Worm (Caenorhabditis elegans) whole organism, midembryonic: ENCODE measurements around the gene clh-5.

Experiments
- T22C8.4 ChIP-seq: fragments of 200-800 bp; sonication (Bioruptor generic); IDR thresholded peaks from 2 replicates; pipeline ENCODE4 v1.3.6; 2022; ENCODE audit warnings: missing genetic modification characterization, missing compliant biosample characterization
- cog-1 ChIP-seq: sonication (generic microtip); optimal IDR thresholded peaks from 2 replicates; lab custom pipeline; 2016; ENCODE audit warnings: missing genetic modification characterization, missing compliant biosample characterization
- flt-1 ChIP-seq: fragments of 200-800 bp; sonication (Bioruptor generic); IDR thresholded peaks from 2 replicates; pipeline ENCODE4 v1.3.6; 2022; ENCODE audit warnings: missing genetic modification characterization, missing compliant biosample characterization
- klf-2 ChIP-seq: fragments of 200-800 bp; sonication (Bioruptor generic); conservative IDR thresholded peaks from 2 replicates; pipeline ENCODE4 v1.3.6; 2022; ENCODE audit warnings: missing genetic modification reagents, missing genetic modification characterization, missing compliant biosample characterization
- med-1 ChIP-seq: sonication (generic microtip); optimal IDR thresholded peaks from 2 replicates; lab custom pipeline; 2017; ENCODE audit warnings: missing genetic modification characterization, mild to moderate bottlenecking, missing compliant biosample characterization, antibody characterized with exemption, missing genetic modification reagents; ENCODE audit not compliant: insufficient read depth
- ref-1 ChIP-seq: fragments of 200-800 bp; sonication (Bioruptor generic); conservative IDR thresholded peaks from 2 replicates; pipeline ENCODE4 v1.3.6; 2022; ENCODE audit warnings: missing genetic modification reagents, missing genetic modification characterization, missing compliant biosample characterization
- tab-1 ChIP-seq: fragments of 200-800 bp; sonication (Bioruptor generic); IDR thresholded peaks from 2 replicates; pipeline ENCODE4 v1.3.6; 2022; ENCODE audit warnings: missing genetic modification characterization, missing compliant biosample characterization
- ztf-23 ChIP-seq: fragments of 200-800 bp; sonication (Bioruptor generic); IDR thresholded peaks from 2 replicates; pipeline ENCODE4 v1.3.6; 2022; ENCODE audit warnings: missing genetic modification reagents, missing genetic modification characterization, missing compliant biosample characterization
- ztf-29 ChIP-seq: fragments of 200-800 bp; sonication (Bioruptor generic); IDR thresholded peaks from 2 replicates; pipeline ENCODE4 v1.3.6; 2022; ENCODE audit warnings: missing genetic modification reagents, missing genetic modification characterization, missing compliant biosample characterization

DNA sequence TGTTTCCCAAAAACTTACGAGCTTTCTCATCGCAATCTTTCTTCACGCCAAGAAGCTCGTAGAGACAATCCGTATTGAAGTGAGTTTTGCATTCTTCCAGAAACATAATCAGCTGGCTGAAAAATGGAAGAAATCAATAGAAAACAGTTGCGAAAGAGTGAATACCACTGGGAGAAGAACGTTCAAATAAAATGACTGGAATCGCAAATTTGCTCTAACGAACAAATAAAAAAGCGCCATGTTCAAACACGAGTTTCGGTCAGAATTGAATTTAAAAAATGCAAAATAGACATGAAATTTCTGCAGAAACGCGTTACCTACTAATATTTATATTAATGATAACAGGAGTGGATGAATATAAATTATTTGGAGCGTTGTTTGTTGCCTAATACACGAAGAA is 10.0 kb upstream of the clh-5 start, which contains the start of gene dnj-23:
- TF ChIP-seq ztf-29 (GFP tag; lab: Robert Waterston, UW) (no peak), cog-1 (no peak), flt-1 (GFP tag; lab: Robert Waterston, UW) (no peak), klf-2 (GFP tag; lab: Robert Waterston, UW) (no peak), med-1 (GFP tag; lab: Kevin White, UChicago) (no peak), ref-1 (GFP tag; lab: Robert Waterston, UW) (no peak), T22C8.4 (GFP tag; lab: Robert Waterston, UW) (no peak), ztf-23 (GFP tag; lab: Robert Waterston, UW) (no peak), tab-1 (GFP tag; lab: Robert Waterston, UW) (no peak)
